Worm (Caenorhabditis elegans) whole organism, L1 larva: ENCODE results near the gene R10D12.6.

Source experiments
- C04F5.9 ChIP-seq: sonication (generic microtip); optimal IDR thresholded peaks from 2 replicates; lab custom pipeline; 2016; ENCODE audit warnings: missing genetic modification characterization, missing compliant biosample characterization
- C34B4.2 ChIP-seq: sonication (generic microtip); optimal IDR thresholded peaks from 2 replicates; lab custom pipeline; 2017; ENCODE audit warnings: mild to moderate bottlenecking, missing genetic modification characterization, missing compliant biosample characterization
- F16B12.6 ChIP-seq: fragments of 150-350 bp; optimal IDR thresholded peaks from 2 replicates; lab custom pipeline; 2014; ENCODE audit warnings: missing biosample characterization, missing genetic modification characterization
- alr-1 ChIP-seq: fragments of 200-800 bp; sonication (Bioruptor generic); optimal IDR thresholded peaks from 2 replicates; lab custom pipeline; 2018; ENCODE audit warnings: borderline replicate concordance, mild to moderate bottlenecking, missing genetic modification characterization, missing compliant biosample characterization
- ceh-8 ChIP-seq: fragments of 200-800 bp; sonication (Bioruptor generic); optimal IDR thresholded peaks from 2 replicates; lab custom pipeline; 2018; ENCODE audit warnings: mild to moderate bottlenecking, missing genetic modification characterization, moderate library complexity, missing compliant biosample characterization
- ceh-82 ChIP-seq, 3 experiments: fragments of 150-350 bp in 1 of 3; sonication (generic microtip) in 2 of 3; optimal IDR thresholded peaks; 2 replicates each; lab custom pipeline; 2014 to 2017; ENCODE audit warnings: missing biosample characterization in 3 of 3, missing genetic modification characterization in 3 of 3
- ces-1 ChIP-seq: fragments of 150-350 bp; optimal IDR thresholded peaks from 2 replicates; lab custom pipeline; 2014; ENCODE audit warnings: missing biosample characterization, missing genetic modification reagents, missing genetic modification characterization
- egl-13 ChIP-seq: sonication (generic microtip); optimal IDR thresholded peaks from 2 replicates; lab custom pipeline; 2016; ENCODE audit warnings: missing genotype, missing genetic modification reagents, missing genetic modification characterization, missing compliant biosample characterization
- elt-2 ChIP-seq: sonication (generic microtip); optimal IDR thresholded peaks from 2 replicates; lab custom pipeline; 2016; ENCODE audit warnings: missing genetic modification characterization, mild to moderate bottlenecking, inconsistent platforms, missing compliant biosample characterization, missing genetic modification reagents
- elt-3 ChIP-seq, 6 experiments: fragments of 150-350 bp in 1 of 6; sonication (generic microtip); optimal IDR thresholded peaks; 2 replicates each; lab custom pipeline; 2017 to 2018; ENCODE audit warnings: missing biosample characterization in 6 of 6, missing genetic modification characterization in 6 of 6, inconsistent platforms in 1 of 6
- ets-5 ChIP-seq: fragments of 200-800 bp; sonication (Bioruptor generic); IDR thresholded peaks from 2 replicates; pipeline ENCODE4 v1.3.6; 2022; ENCODE audit warnings: missing genetic modification characterization, missing compliant biosample characterization
- fkh-10 ChIP-seq: sonication (generic microtip); optimal IDR thresholded peaks from 2 replicates; lab custom pipeline; 2017; ENCODE audit warnings: missing biosample characterization, missing genetic modification reagents, missing genetic modification characterization
- fkh-4 ChIP-seq: sonication (generic microtip); optimal IDR thresholded peaks from 2 replicates; lab custom pipeline; 2016; ENCODE audit warnings: missing compliant biosample characterization, missing genetic modification characterization, borderline replicate concordance
- fos-1 ChIP-seq: fragments of 150-350 bp; optimal IDR thresholded peaks from 2 replicates; lab custom pipeline; 2014; ENCODE audit warnings: missing biosample characterization, missing genetic modification characterization
- hlh-17 ChIP-seq: fragments of 200-800 bp; sonication (Bioruptor generic); optimal IDR thresholded peaks from 2 replicates; lab custom pipeline; 2018; ENCODE audit warnings: missing genetic modification characterization, mild to moderate bottlenecking, missing compliant biosample characterization, moderate library complexity, borderline replicate concordance
- irx-1 ChIP-seq: sonication (generic microtip); optimal IDR thresholded peaks from 2 replicates; lab custom pipeline; 2016; ENCODE audit warnings: missing genetic modification characterization, missing compliant biosample characterization
- lin-14 ChIP-seq: fragments of 200-800 bp; sonication (Bioruptor generic); optimal IDR thresholded peaks from 2 replicates; lab custom pipeline; 2018; ENCODE audit warnings: mild to moderate bottlenecking, missing genetic modification characterization, moderate library complexity, missing compliant biosample characterization
- lir-3 ChIP-seq: sonication (generic microtip); optimal IDR thresholded peaks from 2 replicates; lab custom pipeline; 2016; ENCODE audit warnings: mild to moderate bottlenecking, missing genetic modification characterization, moderate library complexity, missing compliant biosample characterization; ENCODE audit not compliant: poor library complexity
- mef-2 ChIP-seq: fragments of 150-350 bp; optimal IDR thresholded peaks from 2 replicates; lab custom pipeline; 2014; ENCODE audit warnings: missing biosample characterization, missing genetic modification characterization
- mep-1 ChIP-seq: fragments of 150-350 bp; optimal IDR thresholded peaks from 2 replicates; lab custom pipeline; 2014; ENCODE audit warnings: missing biosample characterization, missing genetic modification characterization
- nhr-11 ChIP-seq: fragments of 150-350 bp; optimal IDR thresholded peaks from 2 replicates; lab custom pipeline; 2014; ENCODE audit warnings: missing biosample characterization, missing genetic modification characterization
- nhr-12 ChIP-seq: sonication (generic microtip); optimal IDR thresholded peaks from 2 replicates; lab custom pipeline; 2017; ENCODE audit warnings: missing biosample characterization, missing genetic modification characterization
- nhr-19 ChIP-seq: fragments of 200-800 bp; sonication (Bioruptor generic); conservative IDR thresholded peaks from 2 replicates; pipeline ENCODE4 v1.3.6; 2022; ENCODE audit warnings: missing genetic modification characterization, missing compliant biosample characterization
- nhr-237 ChIP-seq: fragments of 150-350 bp; optimal IDR thresholded peaks from 2 replicates; lab custom pipeline; 2014; ENCODE audit warnings: missing biosample characterization, missing genetic modification characterization
- nhr-28 ChIP-seq: fragments of 150-350 bp; optimal IDR thresholded peaks from 2 replicates; lab custom pipeline; 2014; ENCODE audit warnings: missing biosample characterization, missing genetic modification characterization
- nhr-71 ChIP-seq: sonication (generic microtip); optimal IDR thresholded peaks from 2 replicates; lab custom pipeline; 2016; ENCODE audit warnings: mild to moderate bottlenecking, missing genetic modification characterization, moderate library complexity, missing compliant biosample characterization
- nhr-76 ChIP-seq: sonication (generic microtip); optimal IDR thresholded peaks from 2 replicates; lab custom pipeline; 2017; ENCODE audit warnings: missing biosample characterization, missing genetic modification characterization
- nhr-84 ChIP-seq: sonication (generic microtip); optimal IDR thresholded peaks from 2 replicates; lab custom pipeline; 2017; ENCODE audit warnings: missing biosample characterization, missing genetic modification characterization
- pag-3 ChIP-seq: sonication (generic microtip); optimal IDR thresholded peaks from 2 replicates; lab custom pipeline; 2017; ENCODE audit warnings: missing genetic modification characterization, mild to moderate bottlenecking, missing compliant biosample characterization, antibody characterized with exemption, borderline replicate concordance; ENCODE audit not compliant: insufficient read depth
- rnt-1 ChIP-seq: sonication (generic microtip); optimal IDR thresholded peaks from 2 replicates; lab custom pipeline; 2016; ENCODE audit warnings: mild to moderate bottlenecking, missing genetic modification characterization, moderate library complexity, missing compliant biosample characterization
- skn-1 ChIP-seq: fragments of 150-350 bp; optimal IDR thresholded peaks from 2 replicates; lab custom pipeline; 2014; ENCODE audit warnings: missing biosample characterization, missing genetic modification characterization
- snu-23 ChIP-seq: sonication (generic microtip); optimal IDR thresholded peaks from 2 replicates; lab custom pipeline; 2016; ENCODE audit warnings: missing genetic modification characterization, missing compliant biosample characterization
- sox-4 ChIP-seq: sonication (generic microtip); optimal IDR thresholded peaks from 2 replicates; lab custom pipeline; 2016; ENCODE audit warnings: missing genetic modification characterization, missing compliant biosample characterization
- sptf-1 ChIP-seq: fragments of 150-350 bp; optimal IDR thresholded peaks from 2 replicates; lab custom pipeline; 2014; ENCODE audit warnings: missing biosample characterization, missing genetic modification characterization
- tbx-2 ChIP-seq: sonication (generic microtip); optimal IDR thresholded peaks from 2 replicates; lab custom pipeline; 2016; ENCODE audit warnings: missing genetic modification characterization, missing compliant biosample characterization
- unc-130 ChIP-seq: fragments of 150-350 bp; optimal IDR thresholded peaks from 2 replicates; lab custom pipeline; 2017; ENCODE audit warnings: missing biosample characterization, missing genetic modification characterization, inconsistent platforms
- zip-4 ChIP-seq: fragments of 200-800 bp; sonication (Bioruptor generic); optimal IDR thresholded peaks from 2 replicates; lab custom pipeline; 2018; ENCODE audit warnings: mild to moderate bottlenecking, missing genetic modification characterization, moderate library complexity, missing compliant biosample characterization
- ztf-4 ChIP-seq: fragments of 150-350 bp; optimal IDR thresholded peaks from 2 replicates; lab custom pipeline; 2014; ENCODE audit warnings: missing biosample characterization, missing genetic modification characterization

The R10D12.6 gene

DNA sequence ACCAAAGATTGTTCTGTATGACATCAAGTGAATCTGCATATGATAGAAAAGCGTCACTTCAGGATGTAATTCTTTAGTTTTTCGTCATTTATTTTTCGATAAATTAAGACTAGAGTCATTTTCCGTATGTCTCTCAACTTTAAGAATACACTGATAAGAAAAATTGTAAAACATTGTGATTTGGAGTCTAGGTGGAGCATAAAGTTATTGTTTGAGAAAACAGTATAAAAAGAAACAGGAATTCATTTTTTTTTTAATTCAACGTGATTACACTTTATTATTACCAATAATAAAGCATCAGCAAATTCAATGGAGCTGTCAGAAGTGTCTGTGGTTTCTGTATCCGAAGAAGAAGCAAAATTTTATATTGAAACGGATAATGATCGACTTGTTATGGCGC is at the start of gene R10D12.6:
Gene R10D12.6, plus strand, starts transcription at position 301 of the 400 bp plus-strand sequence.
- TF ChIP-seq ceh-8, result no peak
- no peak for TF ChIP-seq skn-1
- TF ChIP-seq fkh-4 (tag; lab: Kevin White, UChicago), result no peak
- TF ChIP-seq F16B12.6 (tag; lab: Kevin White, UChicago), result no peak
- no peak for TF ChIP-seq nhr-12 (tag; lab: Kevin White, UChicago)
- TF ChIP-seq lir-3 (tag; lab: Kevin White, UChicago), result no peak
- no peak for TF ChIP-seq C34B4.2 (tag; lab: Kevin White, UChicago)
- TF ChIP-seq mep-1 (tag; lab: Kevin White, UChicago), result no peak
- no peak for TF ChIP-seq ets-5 (GFP tag; lab: Robert Waterston, UW)
- TF ChIP-seq mef-2 (tag; lab: Kevin White, UChicago), result no peak
- TF ChIP-seq nhr-237, result no peak
- TF ChIP-seq unc-130 (tag; lab: Kevin White, UChicago), result no peak
- no peak for TF ChIP-seq nhr-84 (tag; lab: Kevin White, UChicago)
- TF ChIP-seq irx-1 (tag; lab: Kevin White, UChicago), result no peak
- TF ChIP-seq elt-2, result no peak

DNA sequence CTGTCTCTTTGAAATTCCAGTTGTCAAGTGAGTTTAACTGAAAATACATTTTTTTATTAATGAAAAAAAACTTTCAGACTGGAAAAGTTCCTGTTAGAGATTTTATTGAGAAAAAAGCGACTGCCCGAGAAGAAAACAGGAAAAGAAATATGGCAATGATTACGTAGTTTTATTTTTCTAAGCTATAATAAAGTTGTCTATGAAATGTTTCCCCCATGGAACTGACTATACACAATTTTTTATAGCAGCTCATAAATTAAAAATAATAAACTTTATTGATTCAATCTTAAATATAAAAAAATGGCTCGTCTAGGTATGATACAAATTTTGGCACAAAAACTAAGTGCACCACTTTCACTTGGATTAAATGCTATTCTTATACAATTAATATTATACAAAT is 46.6 kb upstream of the R10D12.6 start, which contains the start of gene C06B3.1:
Gene C06B3.1, plus strand, starts transcription at position 301 of the 400 bp plus-strand sequence.
- TF ChIP-seq zip-4, result no peak
- TF ChIP-seq tbx-2 (tag; lab: Kevin White, UChicago), result no peak
- no peak for TF ChIP-seq pag-3 (tag; lab: Kevin White, UChicago)
- TF ChIP-seq ztf-4 (tag; lab: Kevin White, UChicago), result no peak
- no peak for TF ChIP-seq egl-13
- no peak for TF ChIP-seq sox-4 (tag; lab: Kevin White, UChicago)
- no peak for TF ChIP-seq C04F5.9 (tag; lab: Kevin White, UChicago)
- no peak for TF ChIP-seq elt-2
- TF ChIP-seq ces-1 (GFP tag; lab: Kevin White, UChicago), result no peak
- TF ChIP-seq sptf-1 (tag; lab: Kevin White, UChicago), result no peak
- TF ChIP-seq fkh-10 (GFP tag; lab: Kevin White, UChicago), result no peak
- no peak for TF ChIP-seq hlh-17 (GFP tag; lab: Kevin White, UChicago)
- TF ChIP-seq nhr-19 (GFP tag; lab: Robert Waterston, UW), result no peak
- no peak for TF ChIP-seq alr-1 (tag; lab: Kevin White, UChicago)
- no peak for TF ChIP-seq ceh-82 (tag; optimal IDR thresholded peaks at IDR 0.05; lab: Kevin White, UChicago)

DNA sequence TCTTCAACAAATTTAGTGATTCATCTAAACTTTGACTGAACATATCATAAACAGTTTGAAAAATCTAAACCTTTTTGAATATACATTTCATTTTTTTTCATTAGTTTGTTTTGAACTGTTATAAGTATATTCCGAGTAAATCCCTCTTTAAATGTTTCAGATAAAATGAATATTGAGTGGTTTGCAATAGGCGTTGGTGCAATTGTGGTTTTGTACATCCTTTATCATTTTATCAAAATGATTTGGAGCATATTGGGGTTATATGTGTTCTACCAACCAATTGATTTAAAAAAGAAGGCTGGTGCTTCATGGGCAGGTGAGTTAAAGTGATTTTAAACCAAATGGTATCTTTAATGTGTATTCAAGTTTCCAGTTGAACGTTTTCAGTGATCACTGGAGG is 44.7 kb upstream of the R10D12.6 start, which contains the start of gene stdh-3:
Gene stdh-3, plus strand, starts transcription at position 166 of the 400 bp plus-strand sequence.
- TF ChIP-seq nhr-12 (tag; lab: Kevin White, UChicago), result no peak
- no peak for TF ChIP-seq egl-13
- TF ChIP-seq C34B4.2 (tag; lab: Kevin White, UChicago), result no peak
- TF ChIP-seq irx-1 (tag; lab: Kevin White, UChicago), result no peak
- no peak for TF ChIP-seq nhr-28
- no peak for TF ChIP-seq nhr-71 (tag; lab: Kevin White, UChicago)
- TF ChIP-seq snu-23 (GFP tag; lab: Kevin White, UChicago), result no peak
- no peak for TF ChIP-seq elt-2
- TF ChIP-seq nhr-11, result no peak
- TF ChIP-seq tbx-2 (tag; lab: Kevin White, UChicago), result no peak
- TF ChIP-seq rnt-1 (tag; lab: Kevin White, UChicago), result no peak
- no peak for TF ChIP-seq ces-1 (GFP tag; lab: Kevin White, UChicago)
- no peak for TF ChIP-seq elt-3 (tag; optimal IDR thresholded peaks at IDR 0.05; lab: Kevin White, UChicago)
- TF ChIP-seq nhr-84 (tag; lab: Kevin White, UChicago), result no peak
- no peak for TF ChIP-seq lin-14 (GFP tag; lab: Kevin White, UChicago)
- no peak for TF ChIP-seq hlh-17 (GFP tag; lab: Kevin White, UChicago)
- TF ChIP-seq fos-1 (tag; lab: Kevin White, UChicago), result no peak
- no peak for TF ChIP-seq nhr-76 (tag; lab: Kevin White, UChicago)
- TF ChIP-seq, all 84 proteins: peak for 0
